Worm (Caenorhabditis elegans): ENCODE results near the gene F22F7.4.

DNA sequence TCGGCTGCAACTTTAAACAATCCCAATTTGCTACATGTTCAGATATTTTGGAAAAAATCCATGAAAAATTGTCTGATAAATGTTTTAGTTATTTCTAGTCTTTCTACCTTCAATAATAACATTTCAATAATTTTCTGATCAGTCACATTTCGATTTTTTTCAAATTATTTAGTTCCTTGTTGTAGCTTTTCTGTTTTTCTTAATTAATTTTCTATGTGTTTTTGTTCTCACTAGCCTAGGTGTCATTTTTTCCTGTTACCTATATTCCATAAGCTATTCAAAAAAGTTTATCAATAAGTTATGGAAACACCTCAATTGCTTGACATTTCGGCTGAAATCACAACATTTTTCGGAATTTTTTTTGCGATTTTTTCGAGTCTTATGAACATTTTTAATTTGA is 47.4 kb upstream of the F22F7.4 start, which contains the start of gene srbc-23:
- TF ChIP-seq ztf-11 (tag; optimal IDR thresholded peaks at IDR 0.05), result no peak
- TF ChIP-seq pha-4 (tag; optimal IDR thresholded peaks at IDR 0.05), result no peak
- no peak for TF ChIP-seq mep-1 (tag; optimal IDR thresholded peaks at IDR 0.05)
- TF ChIP-seq elt-3 (tag; optimal IDR thresholded peaks at IDR 0.05), result no peak
- TF ChIP-seq sptf-1 (tag; optimal IDR thresholded peaks at IDR 0.05), result no peak

Measured in whole organism, mixed stage, embryonic.